Fruit fly (Drosophila melanogaster): Measurements from ENCODE around the gene CG15747.

Gene CG15747

DNA sequence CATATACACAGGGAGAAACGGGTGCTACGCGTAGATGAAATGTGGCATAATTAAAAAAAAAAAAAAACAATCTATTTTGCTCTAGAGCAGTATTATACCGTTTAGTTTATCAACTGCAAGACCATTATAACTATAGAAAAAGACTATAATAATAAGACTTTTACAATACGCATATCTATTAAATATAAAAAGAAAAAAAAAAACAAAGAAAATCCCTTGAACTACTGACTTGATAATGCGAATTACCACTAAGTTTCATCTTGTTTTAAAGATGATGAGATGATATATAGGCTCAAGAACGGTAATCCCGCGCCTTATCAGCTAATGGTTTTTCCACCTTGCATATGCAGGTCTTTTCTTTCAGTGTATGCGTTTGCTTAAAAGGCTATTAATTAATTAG, 30.9 kb upstream of the CG15747 start (continued):
- no peak for TF ChIP-seq hkb (optimal IDR thresholded peaks at IDR 0.05)
- TF ChIP-seq hkb (GFP tag; IDR thresholded peaks at IDR 0.05) = 0 out of 2 replicates have a peak, but pooled peaks have one; percentile 14
- peak; percentile 13 for TF ChIP-seq CG3281 (GFP tag; optimal IDR thresholded peaks at IDR 0.05)
- no peak for TF ChIP-seq fu2 (GFP tag; optimal IDR thresholded peaks at IDR 0.05)
- TF ChIP-seq ERR (GFP tag; optimal IDR thresholded peaks at IDR 0.05) = no peak
- TF ChIP-seq sisA (GFP tag; IDR thresholded peaks at IDR 0.05) = 0 out of 2 replicates have a peak, but pooled peaks have one; percentile 16
- peak; percentile 1 to 8 for TF ChIP-seq Pdp1 (GFP tag; optimal IDR thresholded peaks at IDR 0.05)
- no peak for TF ChIP-seq CG11560 (tag; IDR thresholded peaks at IDR 0.05)
- 0 out of 2 replicates have a peak, but pooled peaks have one; percentile 19 for TF ChIP-seq CG17328 (GFP tag; IDR thresholded peaks at IDR 0.05)
- no peak for TF ChIP-seq CG7786 (GFP tag; optimal IDR thresholded peaks at IDR 0.05)
- no peak for TF ChIP-seq CG2116 (GFP tag; optimal IDR thresholded peaks at IDR 0.05)
- TF ChIP-seq CG8290 (GFP tag; optimal IDR thresholded peaks at IDR 0.05) = no peak
- no peak for TF ChIP-seq CG8290 (tag; optimal IDR thresholded peaks at IDR 0.05)
- peak; percentile 42 for TF ChIP-seq CG13775 (GFP tag; optimal IDR thresholded peaks at IDR 0.05)
- no peak for TF ChIP-seq onecut (GFP tag; IDR thresholded peaks at IDR 0.05)
- TF ChIP-seq bsh (GFP tag; optimal IDR thresholded peaks at IDR 0.05) = peak in 1 of 2 experiments; percentile 12
- TF ChIP-seq CG4424 (GFP tag; optimal IDR thresholded peaks at IDR 0.05) = peak; percentile 22
- peak; percentile 18 for TF ChIP-seq CG9727 (GFP tag; optimal IDR thresholded peaks at IDR 0.05)
- no peak for TF ChIP-seq eve (GFP tag; optimal IDR thresholded peaks at IDR 0.05)
- peak; percentile 51 for TF ChIP-seq CG13424 (tag; optimal IDR thresholded peaks at IDR 0.05)
- peak; percentile 61 for TF ChIP-seq row (GFP tag; IDR thresholded peaks at IDR 0.05)
- TF ChIP-seq Blimp-1 (GFP tag; optimal IDR thresholded peaks at IDR 0.05) = peak; percentile 21
- TF ChIP-seq CG7839 (tag; optimal IDR thresholded peaks at IDR 0.05) = peak; percentile 58
- no peak for TF ChIP-seq tgo (GFP tag; IDR thresholded peaks at IDR 0.05)
- TF ChIP-seq Oli (tag; optimal IDR thresholded peaks at IDR 0.05) = peak; percentile 22
- peak; percentile 27; the same call in 1 of the 2 replicates for TF ChIP-seq esg (GFP tag; conservative IDR thresholded peaks at IDR 0.05)
- TF ChIP-seq CG18599 (GFP tag; optimal IDR thresholded peaks at IDR 0.05) = peak; percentile 27
- peak; percentile 2 for TF ChIP-seq CG17359 (tag; optimal IDR thresholded peaks at IDR 0.05)
- no peak for TF ChIP-seq CG11456 (GFP tag; IDR thresholded peaks at IDR 0.05)
- TF ChIP-seq CG2678 (tag; optimal IDR thresholded peaks at IDR 0.05) = peak; percentile 66
- TF ChIP-seq CG12391 (tag; optimal IDR thresholded peaks at IDR 0.05) = peak; percentile 32
- TF ChIP-seq dmrt99B (tag; optimal IDR thresholded peaks at IDR 0.05) = peak; percentile 57
- no peak for TF ChIP-seq Dref (GFP tag; IDR thresholded peaks at IDR 0.05)
- TF ChIP-seq Meics (GFP tag; optimal IDR thresholded peaks at IDR 0.05) = peak; percentile 38
- no peak for TF ChIP-seq Chrac-16 (GFP tag; optimal IDR thresholded peaks at IDR 0.05)
- no peak for TF ChIP-seq zen (tag; optimal IDR thresholded peaks at IDR 0.05)
- no peak for TF ChIP-seq HHEX (GFP tag; optimal IDR thresholded peaks at IDR 0.05)
- no peak for TF ChIP-seq zf30C (GFP tag; optimal IDR thresholded peaks at IDR 0.05)
- peak in 1 of 2 experiments; percentile 4 for TF ChIP-seq dpn (GFP tag; optimal IDR thresholded peaks at IDR 0.05)
- no peak for TF ChIP-seq HmgZ (tag; optimal IDR thresholded peaks at IDR 0.05)
- peak; percentile 48 for TF ChIP-seq CG31441 (GFP tag; IDR thresholded peaks at IDR 0.05)
- TF ChIP-seq unpg (GFP tag; optimal IDR thresholded peaks at IDR 0.05) = peak; percentile 12
- TF ChIP-seq CG11398 (GFP tag; optimal IDR thresholded peaks at IDR 0.05) = no peak
- peak; percentile 37 for TF ChIP-seq CG18262 (tag; optimal IDR thresholded peaks at IDR 0.05)
- no peak for TF ChIP-seq ash1 (GFP tag; optimal IDR thresholded peaks at IDR 0.05)
- TF ChIP-seq CrebB (tag; optimal IDR thresholded peaks at IDR 0.05) = no peak
- peak; percentile 17 for TF ChIP-seq az2 (GFP tag; optimal IDR thresholded peaks at IDR 0.05)
- TF ChIP-seq CG10209 (GFP tag; optimal IDR thresholded peaks at IDR 0.05) = peak; percentile 20
- TF ChIP-seq lilli (GFP tag; optimal IDR thresholded peaks at IDR 0.05) = peak; percentile 29
- TF ChIP-seq ttk (GFP tag; IDR thresholded peaks at IDR 0.05) = no peak
- TF ChIP-seq Ssrp (tag; optimal IDR thresholded peaks at IDR 0.05) = peak; percentile 55
